Worm (Caenorhabditis elegans) whole organism, young adult: ENCODE measurements around the gene ctf-18.

Experiments
- him-1 ChIP-seq: sonication (generic microtip); optimal IDR thresholded peaks from 2 replicates; lab custom pipeline; 2016; ENCODE audit warnings: missing genotype, missing genetic modification reagents, missing genetic modification characterization, missing compliant biosample characterization
- lin-26 ChIP-seq: fragments of 200-800 bp; sonication (Bioruptor generic); IDR thresholded peaks from 2 replicates; pipeline ENCODE4 v1.3.6; 2022; ENCODE audit warnings: missing genetic modification reagents, missing genetic modification characterization, missing compliant biosample characterization

DNA sequence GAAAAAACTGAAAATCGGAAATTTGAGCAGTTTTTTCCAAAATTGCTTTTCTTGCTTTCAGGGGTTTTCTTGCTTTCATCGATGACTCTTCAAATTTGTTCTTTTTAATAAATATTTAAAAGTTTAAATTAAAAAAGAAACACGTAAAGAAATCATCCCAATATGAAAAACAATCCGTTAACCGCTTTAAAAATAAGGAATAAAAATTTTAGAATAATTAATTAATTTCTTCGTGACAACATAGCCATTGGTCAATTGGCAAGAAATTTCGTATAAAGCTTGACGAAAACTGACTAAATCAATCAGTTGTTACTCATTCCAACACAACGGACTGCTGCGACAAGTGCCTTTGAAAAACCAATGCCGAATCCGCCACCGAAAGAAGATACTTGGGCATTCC lies 13.9 kb downstream of the ctf-18 start, which contains the start of gene nsph-3.2:
- no peak for TF ChIP-seq lin-26 (GFP tag; lab: Robert Waterston, UW)
- TF ChIP-seq him-1, result no peak
